Worm (Caenorhabditis elegans) whole organism, L1 larva: Measurements from ENCODE around the gene R12G8.1.

Experiments used
- aly-2 ChIP-seq: fragments of 150-350 bp; optimal IDR thresholded peaks from 2 replicates; lab custom pipeline; 2014; ENCODE audit warnings: missing biosample characterization, missing genetic modification characterization
- ceh-63 ChIP-seq: fragments of 200-800 bp; sonication (Bioruptor generic); optimal IDR thresholded peaks from 2 replicates; lab custom pipeline; 2018; ENCODE audit warnings: mild to moderate bottlenecking, missing genetic modification characterization, missing compliant biosample characterization
- ceh-82 ChIP-seq, 3 experiments: fragments of 150-350 bp in 1 of 3; sonication (generic microtip) in 2 of 3; optimal IDR thresholded peaks; 2 replicates each; lab custom pipeline; 2014 to 2017; ENCODE audit warnings: missing biosample characterization in 3 of 3, missing genetic modification characterization in 3 of 3
- ceh-88 ChIP-seq: fragments of 200-800 bp; sonication (Bioruptor generic); IDR thresholded peaks from 2 replicates; pipeline ENCODE4 v1.3.6; 2022; ENCODE audit warnings: missing genetic modification characterization, missing compliant biosample characterization
- dpl-1 ChIP-seq, 3 experiments: fragments of 150-350 bp in 2 of 3; sonication (generic microtip) in 1 of 3; optimal IDR thresholded peaks; 2 replicates each; lab custom pipeline; 2014 to 2017; ENCODE audit warnings: missing biosample characterization in 3 of 3, missing genetic modification characterization in 3 of 3, missing genetic modification reagents in 3 of 3
- dsc-1 ChIP-seq: sonication (generic microtip); optimal IDR thresholded peaks from 2 replicates; lab custom pipeline; 2016; ENCODE audit warnings: mild to moderate bottlenecking, missing genetic modification characterization, missing compliant biosample characterization
- efl-1 ChIP-seq, 4 experiments: fragments of 150-350 bp; optimal IDR thresholded peaks in 3 of 4; peaks in 1 of 4; 1 replicate in 1 of 4; 2 replicates in 3 of 4; lab custom pipeline; 2014; ENCODE audit warnings: missing biosample characterization in 2 of 4, missing genetic modification characterization in 2 of 4, missing genetic modification reagents in 2 of 4
- elt-2 ChIP-seq: sonication (generic microtip); optimal IDR thresholded peaks from 2 replicates; lab custom pipeline; 2016; ENCODE audit warnings: missing genetic modification characterization, mild to moderate bottlenecking, inconsistent platforms, missing compliant biosample characterization, missing genetic modification reagents
- elt-3 ChIP-seq, 6 experiments: fragments of 150-350 bp in 1 of 6; sonication (generic microtip); optimal IDR thresholded peaks; 2 replicates each; lab custom pipeline; 2017 to 2018; ENCODE audit warnings: missing biosample characterization in 6 of 6, missing genetic modification characterization in 6 of 6, inconsistent platforms in 1 of 6
- ets-5 ChIP-seq: fragments of 200-800 bp; sonication (Bioruptor generic); IDR thresholded peaks from 2 replicates; pipeline ENCODE4 v1.3.6; 2022; ENCODE audit warnings: missing genetic modification characterization, missing compliant biosample characterization
- fkh-10 ChIP-seq: sonication (generic microtip); optimal IDR thresholded peaks from 2 replicates; lab custom pipeline; 2017; ENCODE audit warnings: missing biosample characterization, missing genetic modification reagents, missing genetic modification characterization
- fkh-4 ChIP-seq: sonication (generic microtip); optimal IDR thresholded peaks from 2 replicates; lab custom pipeline; 2016; ENCODE audit warnings: missing compliant biosample characterization, missing genetic modification characterization, borderline replicate concordance
- fos-1 ChIP-seq: fragments of 150-350 bp; optimal IDR thresholded peaks from 2 replicates; lab custom pipeline; 2014; ENCODE audit warnings: missing biosample characterization, missing genetic modification characterization
- hlh-4 ChIP-seq: sonication (generic microtip); optimal IDR thresholded peaks from 2 replicates; lab custom pipeline; 2016; ENCODE audit warnings: mild to moderate bottlenecking, missing genetic modification characterization, missing compliant biosample characterization
- jun-1 ChIP-seq: fragments of 150-350 bp; optimal IDR thresholded peaks from 2 replicates; lab custom pipeline; 2014; ENCODE audit warnings: missing biosample characterization, missing genetic modification reagents, missing genetic modification characterization
- lin-14 ChIP-seq: fragments of 200-800 bp; sonication (Bioruptor generic); optimal IDR thresholded peaks from 2 replicates; lab custom pipeline; 2018; ENCODE audit warnings: mild to moderate bottlenecking, missing genetic modification characterization, moderate library complexity, missing compliant biosample characterization
- lin-15B ChIP-seq: fragments of 150-350 bp; sonication (generic microtip); optimal IDR thresholded peaks from 3 replicates; lab custom pipeline; 2014; ENCODE audit warnings: missing biosample characterization, missing genetic modification characterization
- mef-2 ChIP-seq: fragments of 150-350 bp; optimal IDR thresholded peaks from 2 replicates; lab custom pipeline; 2014; ENCODE audit warnings: missing biosample characterization, missing genetic modification characterization
- mep-1 ChIP-seq: fragments of 150-350 bp; optimal IDR thresholded peaks from 2 replicates; lab custom pipeline; 2014; ENCODE audit warnings: missing biosample characterization, missing genetic modification characterization
- nhr-11 ChIP-seq: fragments of 150-350 bp; optimal IDR thresholded peaks from 2 replicates; lab custom pipeline; 2014; ENCODE audit warnings: missing biosample characterization, missing genetic modification characterization
- nhr-71 ChIP-seq: sonication (generic microtip); optimal IDR thresholded peaks from 2 replicates; lab custom pipeline; 2016; ENCODE audit warnings: mild to moderate bottlenecking, missing genetic modification characterization, moderate library complexity, missing compliant biosample characterization
- nhr-76 ChIP-seq: sonication (generic microtip); optimal IDR thresholded peaks from 2 replicates; lab custom pipeline; 2017; ENCODE audit warnings: missing biosample characterization, missing genetic modification characterization
- nhr-84 ChIP-seq: sonication (generic microtip); optimal IDR thresholded peaks from 2 replicates; lab custom pipeline; 2017; ENCODE audit warnings: missing biosample characterization, missing genetic modification characterization
- nhr-85 ChIP-seq: sonication (generic microtip); peaks from one replicate; lab custom pipeline; 2016; ENCODE audit warnings: missing genetic modification characterization, inconsistent platforms, missing compliant biosample characterization
- pqm-1 ChIP-seq: sonication (generic microtip); optimal IDR thresholded peaks from 3 replicates; lab custom pipeline; 2017; ENCODE audit warnings: missing biosample characterization, missing genetic modification characterization
- snu-23 ChIP-seq: sonication (generic microtip); optimal IDR thresholded peaks from 2 replicates; lab custom pipeline; 2016; ENCODE audit warnings: missing genetic modification characterization, missing compliant biosample characterization
- sptf-1 ChIP-seq: fragments of 150-350 bp; optimal IDR thresholded peaks from 2 replicates; lab custom pipeline; 2014; ENCODE audit warnings: missing biosample characterization, missing genetic modification characterization
- tlp-1 ChIP-seq: fragments of 150-350 bp; optimal IDR thresholded peaks from 2 replicates; lab custom pipeline; 2014; ENCODE audit warnings: missing biosample characterization, missing genetic modification characterization
- unc-130 ChIP-seq: fragments of 150-350 bp; optimal IDR thresholded peaks from 2 replicates; lab custom pipeline; 2017; ENCODE audit warnings: missing biosample characterization, missing genetic modification characterization, inconsistent platforms
- ztf-4 ChIP-seq: fragments of 150-350 bp; optimal IDR thresholded peaks from 2 replicates; lab custom pipeline; 2014; ENCODE audit warnings: missing biosample characterization, missing genetic modification characterization

Gene R12G8.1

ce11 chrV:17714330-17714729 is 34.7 kb downstream of the R12G8.1 start, which contains the start of gene twk-33:
Gene twk-33, minus strand, starts transcription at chrV:17714377.
- TF ChIP-seq tlp-1 (tag; lab: Kevin White, UChicago) (peak; percentile 40), ceh-82 (tag; optimal IDR thresholded peaks at IDR 0.05; lab: Kevin White, UChicago) (no peak), pqm-1 (tag; lab: Kevin White, UChicago) (peak; percentile 95), ets-5 (GFP tag; lab: Robert Waterston, UW) (no peak), ceh-63 (GFP tag; lab: Kevin White, UChicago) (no peak), dpl-1 (GFP tag; optimal IDR thresholded peaks at IDR 0.05; lab: Kevin White, UChicago) (no peak), jun-1 (tag; lab: Kevin White, UChicago) (peak; percentile 49), efl-1 (optimal IDR thresholded peaks at IDR 0.05; lab: Kevin White, UChicago) (no peak), efl-1 (GFP tag; optimal IDR thresholded peaks at IDR 0.05 in 1 of 2; lab: Kevin White, UChicago) (no peak), elt-3 (tag; optimal IDR thresholded peaks at IDR 0.05; lab: Kevin White, UChicago) (peak in 1 of 6 experiments; percentile 63), elt-2 (tag; lab: Kevin White, UChicago) (peak; percentile 96), nhr-11 (tag; lab: Kevin White, UChicago) (no peak), sptf-1 (no peak)

- TF ChIP-seq mef-2 (no peak), dpl-1 (GFP tag; optimal IDR thresholded peaks at IDR 0.05; lab: Kevin White, UChicago) (no peak), ztf-4 (tag; lab: Kevin White, UChicago) (no peak), nhr-11 (tag; lab: Kevin White, UChicago) (no peak), fkh-10 (no peak), jun-1 (tag; lab: Kevin White, UChicago) (no peak), lin-15B (tag; lab: Kevin White, UChicago) (no peak), mep-1 (tag; lab: Kevin White, UChicago) (no peak)
- TF ChIP-seq, all 84 proteins: peak for 0
Measured at ce11 chrV:17712349-17712748, 36.7 kb downstream of the R12G8.1 start.

- TF ChIP-seq fkh-4 (no peak), nhr-76 (tag; lab: Kevin White, UChicago) (no peak), nhr-84 (tag; lab: Kevin White, UChicago) (no peak), nhr-85 (tag; lab: Kevin White, UChicago) (no peak), dsc-1 (tag; lab: Kevin White, UChicago) (no peak), aly-2 (tag; lab: Kevin White, UChicago) (no peak), ztf-4 (tag; lab: Kevin White, UChicago) (no peak), lin-14 (GFP tag; lab: Kevin White, UChicago) (no peak), hlh-4 (tag; lab: Kevin White, UChicago) (no peak), unc-130 (tag; lab: Kevin White, UChicago) (no peak)
Measured at ce11 chrV:17707022-17707421, 42.0 kb downstream of the R12G8.1 start, which contains the start of gene srh-31. Gene srh-31, plus strand, starts transcription at chrV:17707322.

ce11 chrV:17706217-17706806 is 42.7 kb downstream of the R12G8.1 start:
- no peak for TF ChIP-seq snu-23 (GFP tag; lab: Kevin White, UChicago)
- TF ChIP-seq nhr-71 (tag; lab: Kevin White, UChicago): no peak
- no peak for TF ChIP-seq ceh-88 (GFP tag; lab: Robert Waterston, UW)
- TF ChIP-seq pqm-1 (tag; lab: Kevin White, UChicago): no peak
- TF ChIP-seq jun-1 (tag; lab: Kevin White, UChicago): no peak
- TF ChIP-seq dpl-1 (GFP tag; optimal IDR thresholded peaks at IDR 0.05; lab: Kevin White, UChicago): no peak
- TF ChIP-seq fos-1: no peak

ce11 chrV:17705814-17706213 is 43.2 kb downstream of the R12G8.1 start, which contains the start of gene W06D12.6:
Gene W06D12.6, plus strand, starts transcription at chrV:17706114.
- no peak for TF ChIP-seq unc-130 (tag; lab: Kevin White, UChicago)
